Worm (Caenorhabditis elegans) whole organism, young adult: ENCODE results near the gene lev-8.

Experiments
- D2030.7 ChIP-seq: fragments of 200-800 bp; sonication (Bioruptor generic); IDR thresholded peaks from 2 replicates; pipeline ENCODE4 v1.3.6; 2022; ENCODE audit warnings: missing genetic modification reagents, missing genetic modification characterization, missing compliant biosample characterization
- attf-5 ChIP-seq: fragments of 200-800 bp; sonication (Bioruptor generic); optimal IDR thresholded peaks from 2 replicates; lab custom pipeline; 2018; ENCODE audit warnings: mild to moderate bottlenecking, missing genetic modification characterization, missing compliant biosample characterization
- hmg-20 ChIP-seq: fragments of 200-800 bp; sonication (Bioruptor generic); IDR thresholded peaks from 2 replicates; pipeline ENCODE4 v1.3.6; 2022; ENCODE audit warnings: missing genetic modification reagents, missing genetic modification characterization, missing compliant biosample characterization
- nfya-1 ChIP-seq: sonication (generic microtip); optimal IDR thresholded peaks from 2 replicates; lab custom pipeline; 2017; ENCODE audit warnings: antibody characterized with exemption, missing compliant biosample characterization, missing genetic modification characterization, borderline replicate concordance; ENCODE audit not compliant: insufficient read depth
- snpc-1.3 ChIP-seq: sonication (generic microtip); optimal IDR thresholded peaks from 2 replicates; lab custom pipeline; 2017; ENCODE audit warnings: missing genetic modification characterization, mild to moderate bottlenecking, missing compliant biosample characterization, antibody characterized with exemption, moderate library complexity, missing genotype, missing genetic modification reagents; ENCODE audit not compliant: insufficient read depth
- unc-62 ChIP-seq: fragments of 150-350 bp; optimal IDR thresholded peaks from 2 replicates; lab custom pipeline; 2014; ENCODE audit warnings: missing biosample characterization, missing genetic modification reagents, missing genetic modification characterization

- TF ChIP-seq snpc-1.3 (tag; lab: Kevin White, UChicago) (no peak), attf-5 (no peak), unc-62 (no peak), hmg-20 (GFP tag; lab: Robert Waterston, UW) (no peak), nfya-1 (tag; lab: Kevin White, UChicago) (no peak), D2030.7 (GFP tag; lab: Robert Waterston, UW) (no peak)
These were observed 12.4 kb upstream of the lev-8 start, which contains the start of gene mig-2 for ce11 chrX:11548308-11548707.
